Fruit fly (Drosophila melanogaster): ENCODE results near the gene js.

DNA sequence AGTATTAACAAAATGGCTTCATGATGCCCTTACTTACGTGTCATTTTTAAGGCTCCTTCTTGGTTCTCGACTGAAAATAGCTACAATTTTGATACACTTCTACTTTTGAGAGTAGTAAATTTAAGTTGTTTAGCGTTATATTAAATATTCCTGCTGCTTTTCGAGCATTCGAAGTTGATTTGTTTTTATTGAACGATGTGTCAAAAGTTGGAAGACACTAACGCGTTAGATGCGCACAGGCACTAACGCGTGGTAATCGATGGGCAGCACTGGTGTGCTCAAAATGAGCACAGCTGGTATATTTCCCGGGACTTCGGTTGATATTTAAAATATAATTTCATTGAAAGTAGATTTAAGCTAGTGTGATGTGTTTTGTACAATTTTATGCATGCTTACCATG is 9.0 kb downstream of the js start, which contains the start of gene CG17931:
- TF ChIP-seq CG8319 (GFP tag; optimal IDR thresholded peaks at IDR 0.05) (no peak), CG11762 (GFP tag; optimal IDR thresholded peaks at IDR 0.05; ENCODE audit: insufficient read depth) (no peak), CG6854 (GFP tag; optimal IDR thresholded peaks at IDR 0.05) (no peak), Ets21C (GFP tag; optimal IDR thresholded peaks at IDR 0.05) (no peak), CG10631 (GFP tag; optimal IDR thresholded peaks at IDR 0.05) (no peak), CG34406 (GFP tag; optimal IDR thresholded peaks at IDR 0.05) (no peak)

Measured in whole organism, prepupa.